Fruit fly (Drosophila melanogaster) whole organism, embryonic: ENCODE data around the gene CG34436.

Source experiments
- CG11093 ChIP-seq: fragments of 200-800 bp; sonication (Bioruptor generic); IDR thresholded peaks from 3 replicates; pipeline ENCODE4 v1.3.6; 2022; ENCODE audit warnings: missing biosample characterization, missing genetic modification characterization
- CG4424 ChIP-seq: fragments of 200-800 bp; sonication (Bioruptor generic); optimal IDR thresholded peaks from 3 replicates; lab custom pipeline; 2016; ENCODE audit warnings: missing biosample characterization, missing genetic modification characterization
- Ets97D ChIP-seq: fragments of 200-800 bp; sonication (Bioruptor generic); optimal IDR thresholded peaks from 3 replicates; lab custom pipeline; 2016; ENCODE audit warnings: missing biosample characterization, missing genetic modification characterization
- Nf-YB ChIP-seq: fragments of 200-800 bp; sonication (Bioruptor generic); optimal IDR thresholded peaks from 3 replicates; lab custom pipeline; 2019; ENCODE audit warnings: missing biosample characterization, mild to moderate bottlenecking, missing genetic modification characterization, moderate library complexity
- Sox100B ChIP-seq: fragments of 200-800 bp; sonication (Bioruptor generic); optimal IDR thresholded peaks from 3 replicates; lab custom pipeline; 2018; ENCODE audit warnings: missing biosample characterization, mild to moderate bottlenecking, missing genetic modification characterization
- hbn ChIP-seq: fragments of 200-800 bp; sonication (Bioruptor generic); IDR thresholded peaks from 2 replicates; pipeline ENCODE4 v1.3.6; 2022; ENCODE audit warnings: missing biosample characterization, missing genetic modification characterization; ENCODE audit not compliant: partially characterized antibody
- trem ChIP-seq: fragments of 200-800 bp; optimal IDR thresholded peaks from 3 replicates; lab custom pipeline; 2019; ENCODE audit warnings: missing biosample characterization, mild to moderate bottlenecking, missing genetic modification characterization, moderate library complexity
- wek ChIP-seq: fragments of 200-800 bp; sonication (Bioruptor generic); optimal IDR thresholded peaks from 3 replicates; lab custom pipeline; 2018; ENCODE audit warnings: missing biosample characterization, mild to moderate bottlenecking, missing genetic modification characterization, moderate library complexity

- TF ChIP-seq CG11093 (GFP tag; lab: Robert Waterston, UW) (no peak), wek (GFP tag; lab: Kevin White, UChicago) (no peak), trem (no peak), CG4424 (GFP tag; lab: Kevin White, UChicago) (no peak), hbn (GFP tag; lab: Robert Waterston, UW) (no peak), Nf-YB (GFP tag; lab: Kevin White, UChicago) (no peak), Sox100B (no peak), Ets97D (no peak)
Observed at dm6 chr3R:28292498-28292897, 10.1 kb downstream of the CG34436 start, which contains the start of gene Mst98Cb.
